Worm (Caenorhabditis elegans): ENCODE data around the gene F14F3.4.
A peak's percentile ranks its signal among the peaks of the same experiment; 100 is the strongest.

DNA sequence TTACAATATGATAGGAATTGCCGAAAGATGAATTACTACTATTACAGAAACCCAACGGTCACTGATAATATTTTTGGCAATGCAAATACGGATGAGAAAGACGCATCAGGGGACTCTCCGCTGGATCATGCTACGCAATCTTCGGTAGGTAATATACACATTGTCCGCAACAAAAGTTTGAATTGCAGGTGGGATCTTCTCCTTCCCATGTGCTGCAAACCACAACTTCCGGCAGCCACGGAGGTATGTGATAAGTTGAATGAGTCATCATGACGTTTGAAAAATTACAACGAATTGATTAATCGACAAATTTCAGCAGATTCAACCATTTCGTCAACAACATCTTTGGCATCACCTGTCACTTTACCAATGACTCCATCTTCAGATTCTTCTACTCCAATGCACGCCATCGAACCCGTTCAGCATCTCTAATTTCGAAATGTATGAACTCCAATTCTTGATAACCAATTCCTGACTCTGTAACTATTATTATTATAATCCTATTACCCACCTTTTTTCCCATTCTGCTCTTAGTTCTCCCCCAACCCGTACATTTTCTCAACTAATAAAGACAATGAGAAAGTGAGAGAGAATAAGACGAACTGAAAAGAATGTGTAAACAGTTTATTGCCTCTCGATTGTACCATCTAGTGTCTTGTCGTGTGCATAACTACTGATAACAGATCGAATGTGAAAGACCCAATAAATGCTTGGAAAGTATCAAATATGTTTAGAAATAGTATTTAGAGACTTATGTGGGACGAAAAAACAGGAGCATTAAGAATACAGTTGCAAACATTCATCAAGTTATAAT is 43.8 kb downstream of the F14F3.4 start:
- TF ChIP-seq ama-1 (optimal IDR thresholded peaks at IDR 0.05) (no peak), ZK546.5 (tag; optimal IDR thresholded peaks at IDR 0.05) (no peak), aly-2 (tag; optimal IDR thresholded peaks at IDR 0.05) (no peak), pha-4 (tag; optimal IDR thresholded peaks at IDR 0.05) (peak; percentile 65), ztf-11 (tag; optimal IDR thresholded peaks at IDR 0.05) (no peak), unc-62 (GFP tag; optimal IDR thresholded peaks at IDR 0.05) (no peak), nhr-23 (tag; optimal IDR thresholded peaks at IDR 0.05) (no peak), zag-1 (tag; optimal IDR thresholded peaks at IDR 0.05) (no peak), nhr-11 (tag; optimal IDR thresholded peaks at IDR 0.05) (no peak), elt-3 (tag; optimal IDR thresholded peaks at IDR 0.05) (no peak), fos-1 (tag; optimal IDR thresholded peaks at IDR 0.05) (no peak)

Measured in whole organism, L3 larva.